Worm (Caenorhabditis elegans) whole organism, L2 larva: ENCODE data around the gene lido-16.

Source experiments
- C34F6.9 ChIP-seq: fragments of 150-350 bp; optimal IDR thresholded peaks from 2 replicates; lab custom pipeline; 2014; ENCODE audit warnings: missing biosample characterization, missing genetic modification characterization
- F13H6.1 ChIP-seq: sonication (generic microtip); optimal IDR thresholded peaks from 2 replicates; lab custom pipeline; 2016; ENCODE audit warnings: missing genetic modification characterization, missing compliant biosample characterization
- R02D3.7 ChIP-seq: fragments of 150-350 bp; optimal IDR thresholded peaks from 2 replicates; lab custom pipeline; 2014; ENCODE audit warnings: missing biosample characterization, missing genetic modification characterization
- ZK546.5 ChIP-seq: sonication (generic microtip); optimal IDR thresholded peaks from 2 replicates; lab custom pipeline; 2017; ENCODE audit warnings: missing biosample characterization, missing genetic modification characterization
- aly-2 ChIP-seq: fragments of 150-350 bp; optimal IDR thresholded peaks from 2 replicates; lab custom pipeline; 2014; ENCODE audit warnings: missing biosample characterization, missing genetic modification characterization
- ama-1 ChIP-seq: fragments of 150-350 bp; optimal IDR thresholded peaks from 2 replicates; lab custom pipeline; 2018; ENCODE audit warnings: inconsistent platforms
- blmp-1 ChIP-seq: sonication (generic microtip); optimal IDR thresholded peaks from 2 replicates; lab custom pipeline; 2017; ENCODE audit warnings: missing genetic modification characterization, mild to moderate bottlenecking, missing compliant biosample characterization, antibody characterized with exemption, moderate library complexity; ENCODE audit not compliant: insufficient read depth
- ceh-16 ChIP-seq: fragments of 150-350 bp; optimal IDR thresholded peaks from 2 replicates; lab custom pipeline; 2014; ENCODE audit warnings: missing biosample characterization, missing genetic modification characterization
- ceh-82 ChIP-seq: fragments of 150-350 bp; optimal IDR thresholded peaks from 2 replicates; lab custom pipeline; 2014; ENCODE audit warnings: missing biosample characterization, missing genetic modification characterization
- dmd-4 ChIP-seq: sonication (generic microtip); optimal IDR thresholded peaks from 2 replicates; lab custom pipeline; 2017; ENCODE audit warnings: missing biosample characterization, missing genetic modification characterization
- egl-27 ChIP-seq: sonication (generic microtip); optimal IDR thresholded peaks from 3 replicates; lab custom pipeline; 2017; ENCODE audit warnings: missing biosample characterization, missing genetic modification reagents, missing genetic modification characterization
- elt-1 ChIP-seq: fragments of 150-350 bp; optimal IDR thresholded peaks from 2 replicates; lab custom pipeline; 2014; ENCODE audit warnings: missing biosample characterization, missing genetic modification characterization
- elt-3 ChIP-seq: sonication (generic microtip); optimal IDR thresholded peaks from 2 replicates; lab custom pipeline; 2017; ENCODE audit warnings: missing biosample characterization, missing genetic modification characterization
- fos-1 ChIP-seq: fragments of 150-350 bp; optimal IDR thresholded peaks from 2 replicates; lab custom pipeline; 2014; ENCODE audit warnings: missing biosample characterization, missing genetic modification characterization
- lin-11 ChIP-seq: fragments of 150-350 bp; sonication (generic microtip); optimal IDR thresholded peaks from 2 replicates; lab custom pipeline; 2014; ENCODE audit warnings: missing biosample characterization, missing genetic modification characterization, inconsistent platforms, mixed read lengths
- lin-39 ChIP-seq: fragments of 150-350 bp; optimal IDR thresholded peaks from 2 replicates; lab custom pipeline; 2014; ENCODE audit warnings: missing biosample characterization, missing genetic modification reagents, missing genetic modification characterization
- lsy-2 ChIP-seq, 2 experiments: fragments of 150-350 bp in 1 of 2; sonication (generic microtip) in 1 of 2; optimal IDR thresholded peaks; 2 replicates each; lab custom pipeline; 2014 to 2017; ENCODE audit warnings: missing biosample characterization in 2 of 2, missing genetic modification characterization in 2 of 2
- mab-5 ChIP-seq: fragments of 150-350 bp; optimal IDR thresholded peaks from 2 replicates; lab custom pipeline; 2014; ENCODE audit warnings: missing biosample characterization, missing genetic modification characterization
- mbf-1 ChIP-seq: sonication (generic microtip); optimal IDR thresholded peaks from 2 replicates; lab custom pipeline; 2017; ENCODE audit warnings: missing biosample characterization, missing genetic modification characterization
- nhr-10 ChIP-seq: sonication (generic microtip); optimal IDR thresholded peaks from 2 replicates; lab custom pipeline; 2017; ENCODE audit warnings: missing biosample characterization, missing genetic modification characterization
- nhr-11 ChIP-seq: fragments of 150-350 bp; optimal IDR thresholded peaks from 2 replicates; lab custom pipeline; 2014; ENCODE audit warnings: missing biosample characterization, missing genetic modification characterization
- nhr-129 ChIP-seq: fragments of 150-350 bp; optimal IDR thresholded peaks from 2 replicates; lab custom pipeline; 2014; ENCODE audit warnings: missing biosample characterization, missing genetic modification characterization
- nhr-23 ChIP-seq: fragments of 150-350 bp; optimal IDR thresholded peaks from 2 replicates; lab custom pipeline; 2014; ENCODE audit warnings: missing biosample characterization, missing genetic modification reagents, missing genetic modification characterization
- nhr-237 ChIP-seq: fragments of 150-350 bp; optimal IDR thresholded peaks from 2 replicates; lab custom pipeline; 2014; ENCODE audit warnings: missing biosample characterization, missing genetic modification characterization
- nhr-25 ChIP-seq: fragments of 150-350 bp; sonication (generic microtip); optimal IDR thresholded peaks from 3 replicates; lab custom pipeline; 2014; ENCODE audit warnings: missing biosample characterization, missing genetic modification characterization
- nhr-6 ChIP-seq: fragments of 150-350 bp; optimal IDR thresholded peaks from 2 replicates; lab custom pipeline; 2014; ENCODE audit warnings: missing biosample characterization, missing genetic modification characterization
- nhr-77 ChIP-seq: fragments of 150-350 bp; optimal IDR thresholded peaks from 2 replicates; lab custom pipeline; 2014; ENCODE audit warnings: missing biosample characterization, missing genetic modification characterization
- peb-1 ChIP-seq: fragments of 150-350 bp; optimal IDR thresholded peaks from 2 replicates; lab custom pipeline; 2014; ENCODE audit warnings: missing biosample characterization, missing genetic modification characterization
- sem-4 ChIP-seq: fragments of 150-350 bp; optimal IDR thresholded peaks from 2 replicates; lab custom pipeline; 2014; ENCODE audit warnings: missing biosample characterization, missing genetic modification reagents, missing genetic modification characterization
- sma-3 ChIP-seq: sonication (generic microtip); optimal IDR thresholded peaks from 2 replicates; lab custom pipeline; 2016; ENCODE audit warnings: missing genetic modification reagents, missing genetic modification characterization, missing compliant biosample characterization
- sma-9 ChIP-seq, 2 experiments: fragments of 150-350 bp in 1 of 2; sonication (generic microtip) in 1 of 2; optimal IDR thresholded peaks; 2 replicates each; lab custom pipeline; 2014 to 2016; ENCODE audit warnings: missing genetic modification characterization in 2 of 2, mild to moderate bottlenecking in 1 of 2, missing biosample characterization in 1 of 2, missing compliant biosample characterization in 1 of 2, missing genetic modification reagents in 1 of 2, moderate library complexity in 1 of 2
- snpc-4 ChIP-seq: fragments of 150-350 bp; optimal IDR thresholded peaks from 2 replicates; lab custom pipeline; 2014; ENCODE audit warnings: missing biosample characterization, missing genetic modification characterization
- unc-39 ChIP-seq: fragments of 150-350 bp; optimal IDR thresholded peaks from 2 replicates; lab custom pipeline; 2014; ENCODE audit warnings: missing biosample characterization, missing genetic modification characterization
- unc-55 ChIP-seq: fragments of 150-350 bp; sonication (generic microtip); optimal IDR thresholded peaks from 3 replicates; lab custom pipeline; 2014; ENCODE audit warnings: missing biosample characterization, missing genetic modification reagents, missing genetic modification characterization
- zag-1 ChIP-seq: fragments of 150-350 bp; optimal IDR thresholded peaks from 2 replicates; lab custom pipeline; 2014; ENCODE audit warnings: missing biosample characterization, missing genetic modification characterization
- ztf-1 ChIP-seq: fragments of 200-800 bp; sonication (Bioruptor generic); conservative IDR thresholded peaks from 2 replicates; pipeline ENCODE4 v1.3.6; 2022; ENCODE audit warnings: missing genetic modification characterization, missing compliant biosample characterization
- ztf-11 ChIP-seq: sonication (generic microtip); optimal IDR thresholded peaks from 2 replicates; lab custom pipeline; 2017; ENCODE audit warnings: missing biosample characterization, missing genetic modification characterization

The lido-16 gene

DNA sequence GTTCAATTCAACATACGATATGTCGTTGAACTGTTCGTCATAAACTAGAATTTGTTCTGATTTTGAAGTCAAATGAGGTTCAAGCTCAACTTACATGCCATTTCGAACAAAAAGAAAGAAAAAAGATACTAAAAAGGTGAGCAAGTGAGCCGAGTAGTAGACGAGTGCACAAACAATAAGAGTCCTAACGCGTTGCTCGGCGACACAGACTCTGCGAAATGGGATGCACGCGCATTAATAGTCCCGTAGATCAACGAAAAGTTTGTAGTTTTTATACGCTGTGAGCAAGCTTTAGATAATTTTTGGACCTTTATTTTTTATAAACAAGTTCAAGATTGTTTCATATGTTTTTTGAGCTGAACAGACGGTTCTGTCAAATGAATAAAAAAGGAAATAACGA is 43.9 kb upstream of the lido-16 start, which contains the start of gene C56E6.4:
C56E6.4 (minus strand) TSS at position 101 of the 400 bp plus-strand sequence.
- TF ChIP-seq ztf-1 (GFP tag; lab: Robert Waterston, UW): no peak
- no peak for TF ChIP-seq ceh-82 (tag; lab: Kevin White, UChicago)
- TF ChIP-seq blmp-1 (tag; lab: Kevin White, UChicago): no peak
- TF ChIP-seq ama-1 (lab: Kevin White, UChicago): no peak
- no peak for TF ChIP-seq unc-55 (GFP tag; lab: Kevin White, UChicago)
- no peak for TF ChIP-seq unc-39 (tag; lab: Kevin White, UChicago)
- no peak for TF ChIP-seq R02D3.7 (tag; lab: Kevin White, UChicago)
- no peak for TF ChIP-seq C34F6.9 (tag; lab: Kevin White, UChicago)
- no peak for TF ChIP-seq elt-1 (tag; lab: Kevin White, UChicago)
- TF ChIP-seq nhr-129: no peak

ce11 chrII:6526136-6526684 is 41.4 kb upstream of the lido-16 start:
- TF ChIP-seq aly-2 (tag; lab: Kevin White, UChicago): no peak
- no peak for TF ChIP-seq ztf-11
- no peak for TF ChIP-seq nhr-23
- TF ChIP-seq nhr-25 (tag; lab: Kevin White, UChicago): no peak
- TF ChIP-seq lin-39 (tag; lab: Kevin White, UChicago): no peak
- no peak for TF ChIP-seq mbf-1 (tag; lab: Kevin White, UChicago)
- TF ChIP-seq egl-27: no peak
- no peak for TF ChIP-seq mab-5

DNA sequence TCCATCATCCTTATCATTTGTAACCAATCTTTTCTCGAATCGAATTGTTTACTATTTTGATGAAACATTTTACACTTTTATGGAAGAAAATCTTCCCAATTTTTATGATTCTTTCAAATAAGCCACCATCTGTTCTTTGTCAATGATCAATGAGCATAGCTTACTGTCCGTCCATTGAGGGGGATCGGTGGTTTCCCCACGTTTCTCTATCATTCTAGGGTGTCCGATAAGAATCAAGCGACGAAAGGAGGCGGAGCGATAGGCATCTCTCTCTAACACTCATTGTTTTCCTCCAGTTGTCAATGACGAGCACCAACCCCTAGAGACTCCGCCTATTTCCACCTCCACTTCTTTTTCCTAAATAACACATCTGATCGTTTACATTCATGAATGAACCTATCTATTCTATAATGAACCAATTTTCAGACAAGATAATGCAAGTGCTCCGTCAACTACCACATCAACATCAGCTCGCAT is 39.8 kb upstream of the lido-16 start, which contains the start of gene C56E6.2:
C56E6.2 (plus strand) TSS at position 427 of the 477 bp plus-strand sequence.
- no peak for TF ChIP-seq R02D3.7 (tag; lab: Kevin White, UChicago)
- TF ChIP-seq ZK546.5 (tag; lab: Kevin White, UChicago): no peak
- no peak for TF ChIP-seq mbf-1 (tag; lab: Kevin White, UChicago)
- TF ChIP-seq fos-1 (tag; lab: Kevin White, UChicago): peak; percentile 16
- TF ChIP-seq F13H6.1 (tag; lab: Kevin White, UChicago): no peak

- TF ChIP-seq nhr-23 (no peak), sma-3 (GFP tag; lab: Kevin White, UChicago) (no peak), nhr-11 (tag; lab: Kevin White, UChicago) (no peak), zag-1 (tag; lab: Kevin White, UChicago) (no peak), C34F6.9 (tag; lab: Kevin White, UChicago) (no peak), dmd-4 (tag; lab: Kevin White, UChicago) (no peak), nhr-77 (no peak), elt-3 (tag; lab: Kevin White, UChicago) (no peak), unc-55 (GFP tag; lab: Kevin White, UChicago) (no peak), sma-9 (GFP tag; optimal IDR thresholded peaks at IDR 0.05; lab: Kevin White, UChicago) (no peak), sma-9 (tag; optimal IDR thresholded peaks at IDR 0.05; lab: Kevin White, UChicago) (no peak), nhr-129 (no peak), ceh-16 (tag; lab: Kevin White, UChicago) (no peak), snpc-4 (tag; lab: Kevin White, UChicago) (no peak), unc-39 (tag; lab: Kevin White, UChicago) (no peak), peb-1 (no peak), nhr-10 (tag; lab: Kevin White, UChicago) (no peak), nhr-25 (tag; lab: Kevin White, UChicago) (no peak)
These were observed 39.2 kb upstream of the lido-16 start for ce11 chrII:6523940-6524339.

DNA sequence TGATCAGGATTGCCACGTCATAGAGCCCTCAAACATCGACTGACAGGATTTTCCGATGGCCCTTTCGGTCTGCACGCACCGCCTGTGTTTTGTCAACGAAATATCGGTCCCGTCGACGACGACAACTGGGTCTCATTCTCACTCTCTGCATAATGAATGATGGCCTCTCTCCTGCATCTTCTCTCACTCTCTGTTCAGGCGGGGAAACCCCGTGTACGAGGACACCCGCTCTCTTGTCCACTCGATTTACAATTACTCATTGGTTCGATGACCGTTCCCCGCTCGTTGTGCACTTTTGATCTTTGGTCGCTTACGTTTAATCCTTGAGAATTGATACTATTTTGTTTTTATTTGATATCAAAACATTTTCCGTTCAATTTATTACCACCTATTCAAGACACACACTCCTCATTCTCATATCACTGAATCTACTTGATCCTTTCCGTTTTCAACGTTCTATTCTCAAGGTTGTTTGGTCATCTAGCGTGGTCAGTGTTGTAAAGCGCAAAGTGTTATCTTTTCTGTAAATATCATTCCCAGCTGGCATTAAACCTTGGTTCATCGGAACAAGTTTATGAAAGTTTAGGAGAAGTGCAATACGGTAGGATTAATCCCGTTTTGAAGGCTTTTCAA is 38.0 kb upstream of the lido-16 start:
- TF ChIP-seq sma-9 (GFP tag; optimal IDR thresholded peaks at IDR 0.05; lab: Kevin White, UChicago) (peak; percentile 31), sma-9 (tag; optimal IDR thresholded peaks at IDR 0.05; lab: Kevin White, UChicago) (no peak), nhr-237 (no peak), lsy-2 (tag; optimal IDR thresholded peaks at IDR 0.05; lab: Kevin White, UChicago) (no peak), aly-2 (tag; lab: Kevin White, UChicago) (no peak), sem-4 (no peak), lin-39 (tag; lab: Kevin White, UChicago) (no peak), ceh-16 (tag; lab: Kevin White, UChicago) (no peak), fos-1 (tag; lab: Kevin White, UChicago) (no peak), F13H6.1 (tag; lab: Kevin White, UChicago) (peak; percentile 12), egl-27 (no peak), nhr-6 (tag; lab: Kevin White, UChicago) (no peak), R02D3.7 (tag; lab: Kevin White, UChicago) (no peak), lin-11 (tag; lab: Kevin White, UChicago) (no peak), unc-39 (tag; lab: Kevin White, UChicago) (no peak)
